Fruit fly (Drosophila melanogaster) whole organism, wandering third instar larva: ENCODE results near the gene CG12877.

ENCODE experiments used
- GATAd ChIP-seq: sonication (Bioruptor generic); optimal IDR thresholded peaks from 2 replicates; lab custom pipeline; 2016; ENCODE audit warnings: missing biosample characterization, missing genetic modification characterization
- Hr78 ChIP-seq: fragments of >200 bp; optimal IDR thresholded peaks from 2 replicates; lab custom pipeline; 2017; ENCODE audit warnings: missing biosample characterization, missing genetic modification characterization
- Myc ChIP-seq: fragments of >200 bp; optimal IDR thresholded peaks from 2 replicates; lab custom pipeline; 2017
- Rel ChIP-seq, 2 experiments: fragments of 200-800 bp; sonication (Bioruptor generic) in 1 of 2; optimal IDR thresholded peaks; 2 replicates in 1 of 2; 3 replicates in 1 of 2; lab custom pipeline; 2016 to 2019; ENCODE audit warnings: mild to moderate bottlenecking in 2 of 2, missing biosample characterization in 2 of 2, missing genetic modification characterization in 2 of 2, moderate library complexity in 1 of 2
- Sp1 ChIP-seq: fragments of 200-800 bp; sonication (Bioruptor generic); optimal IDR thresholded peaks from 3 replicates; lab custom pipeline; 2019; ENCODE audit warnings: missing biosample characterization, mild to moderate bottlenecking, missing genetic modification characterization, moderate library complexity
- Vsx2 ChIP-seq: fragments of 200-300, 225-300 bp; sonication (Bioruptor generic); optimal IDR thresholded peaks from 2 replicates; lab custom pipeline; 2018; ENCODE audit warnings: missing biosample characterization, missing genetic modification characterization; ENCODE audit not compliant: partially characterized antibody
- br ChIP-seq: fragments of 200-800 bp; sonication (Bioruptor generic); optimal IDR thresholded peaks from 2 replicates; lab custom pipeline; 2016; ENCODE audit warnings: missing biosample characterization, missing genetic modification characterization
- dmrt93B ChIP-seq: fragments of 200-800 bp; sonication (Bioruptor generic); optimal IDR thresholded peaks from 2 replicates; lab custom pipeline; 2018; ENCODE audit warnings: missing biosample characterization, mild to moderate bottlenecking, missing genetic modification characterization
- psq ChIP-seq: fragments of 200-800 bp; sonication (Bioruptor generic); optimal IDR thresholded peaks from 3 replicates; lab custom pipeline; 2017; ENCODE audit warnings: missing biosample characterization, mild to moderate bottlenecking, missing genetic modification characterization, moderate library complexity
- sv ChIP-seq: fragments of 200-800 bp; sonication (Bioruptor generic); optimal IDR thresholded peaks from 3 replicates; lab custom pipeline; 2016; ENCODE audit warnings: missing biosample characterization, missing genetic modification characterization
- usp ChIP-seq: fragments of >200 bp; optimal IDR thresholded peaks from 2 replicates; lab custom pipeline; 2017; ENCODE audit warnings: missing biosample characterization, missing genetic modification characterization

- no peak for TF ChIP-seq usp
- no peak for TF ChIP-seq Sp1 (GFP tag; lab: Kevin White, UChicago)
- TF ChIP-seq Hr78 (GFP tag; lab: Kevin White, UChicago): no peak
- TF ChIP-seq sv (GFP tag; lab: Kevin White, UChicago): no peak
- TF ChIP-seq psq (GFP tag; lab: Kevin White, UChicago): no peak
- TF ChIP-seq dmrt93B (GFP tag; lab: Kevin White, UChicago): no peak
- peak; percentile 98 for TF ChIP-seq Vsx2 (GFP tag; lab: Kevin White, UChicago)
- no peak for TF ChIP-seq Rel (GFP tag; optimal IDR thresholded peaks at IDR 0.05; lab: Kevin White, UChicago)
- TF ChIP-seq Rel (tag; optimal IDR thresholded peaks at IDR 0.05; lab: Kevin White, UChicago): no peak
- no peak for TF ChIP-seq br (GFP tag; lab: Kevin White, UChicago)
- TF ChIP-seq GATAd (GFP tag; lab: Kevin White, UChicago): no peak
- peak; percentile 23 for TF ChIP-seq Myc (lab: Kevin White, UChicago)
These were observed 25.1 kb upstream of the CG12877 start, which contains the start of gene Sce for dm6 chr3R:27681799-27682198.
